Worm (Caenorhabditis elegans): ENCODE results near the gene Y53C12B.1.
A peak's percentile ranks its signal among the peaks of the same experiment; 100 is the strongest.

Gene Y53C12B.1

ce11 chrII:9769797-9770520, 24.1 kb upstream of the Y53C12B.1 start, which contains the start of gene aqp-10:
aqp-10 (minus strand) TSS chrII:9769847.
- TF ChIP-seq nhr-25 (tag; optimal IDR thresholded peaks at IDR 0.05) (no peak), fkh-2 (tag; optimal IDR thresholded peaks at IDR 0.05) (no peak), hmg-11 (tag; optimal IDR thresholded peaks at IDR 0.05) (peak; percentile 73), egl-27 (tag; optimal IDR thresholded peaks at IDR 0.05) (no peak), aly-2 (tag; optimal IDR thresholded peaks at IDR 0.05) (no peak), eor-1 (tag; optimal IDR thresholded peaks at IDR 0.05) (no peak), unc-39 (tag; optimal IDR thresholded peaks at IDR 0.05) (no peak), ZK546.5 (tag; optimal IDR thresholded peaks at IDR 0.05) (no peak), nhr-77 (tag; optimal IDR thresholded peaks at IDR 0.05) (no peak), nhr-67 (tag; optimal IDR thresholded peaks at IDR 0.05) (no peak), skn-1 (tag; optimal IDR thresholded peaks at IDR 0.05) (no peak), ztf-11 (tag; optimal IDR thresholded peaks at IDR 0.05) (no peak), lin-39 (tag; optimal IDR thresholded peaks at IDR 0.05) (no peak), daf-12 (tag; optimal IDR thresholded peaks at IDR 0.05) (no peak), nfya-1 (tag; optimal IDR thresholded peaks at IDR 0.05; ENCODE audit: insufficient read depth) (peak; percentile 86), unc-62 (GFP tag; optimal IDR thresholded peaks at IDR 0.05) (no peak), nhr-12 (tag; optimal IDR thresholded peaks at IDR 0.05) (no peak), nhr-11 (tag; optimal IDR thresholded peaks at IDR 0.05) (no peak), ama-1 (optimal IDR thresholded peaks at IDR 0.05) (no peak), egl-5 (tag; optimal IDR thresholded peaks at IDR 0.05) (no peak), pqm-1 (tag; optimal IDR thresholded peaks at IDR 0.05) (peak; percentile 78), elt-1 (tag; optimal IDR thresholded peaks at IDR 0.05) (no peak), nhr-43 (tag; optimal IDR thresholded peaks at IDR 0.05; ENCODE audit: poor library complexity, severe bottlenecking) (peak; percentile 30), tbx-2 (tag; optimal IDR thresholded peaks at IDR 0.05) (no peak), nhr-23 (tag; optimal IDR thresholded peaks at IDR 0.05) (peak; percentile 12), mml-1 (tag; optimal IDR thresholded peaks at IDR 0.05) (no peak), nhr-237 (tag; optimal IDR thresholded peaks at IDR 0.05) (no peak), elt-3 (tag; optimal IDR thresholded peaks at IDR 0.05) (no peak), lsy-12 (tag; optimal IDR thresholded peaks at IDR 0.05) (no peak), zag-1 (tag; optimal IDR thresholded peaks at IDR 0.05) (no peak), ceh-16 (tag; optimal IDR thresholded peaks at IDR 0.05) (no peak), nhr-76 (tag; optimal IDR thresholded peaks at IDR 0.05) (no peak), sea-2 (GFP tag; optimal IDR thresholded peaks at IDR 0.05) (no peak), fkh-10 (GFP tag; optimal IDR thresholded peaks at IDR 0.05) (no peak), ztf-4 (tag; optimal IDR thresholded peaks at IDR 0.05) (no peak), elt-2 (tag; optimal IDR thresholded peaks at IDR 0.05) (peak; percentile 76), mdl-1 (tag; optimal IDR thresholded peaks at IDR 0.05) (no peak), ceh-82 (tag; optimal IDR thresholded peaks at IDR 0.05) (no peak), pha-4 (tag; optimal IDR thresholded peaks at IDR 0.05) (peak; percentile 66), lin-15B (tag; optimal IDR thresholded peaks at IDR 0.05) (no peak), fos-1 (tag; optimal IDR thresholded peaks at IDR 0.05) (no peak), nhr-28 (tag; optimal IDR thresholded peaks at IDR 0.05) (no peak), ceh-28 (tag; optimal IDR thresholded peaks at IDR 0.05) (peak; percentile 20), ceh-9 (tag; optimal IDR thresholded peaks at IDR 0.05) (no peak), snpc-4 (tag; optimal IDR thresholded peaks at IDR 0.05) (peak; percentile 36), R02D3.7 (tag; optimal IDR thresholded peaks at IDR 0.05) (peak; percentile 13), jun-1 (tag; optimal IDR thresholded peaks at IDR 0.05) (no peak)

Data from whole organism, L3 larva.